Worm (Caenorhabditis elegans) whole organism, L4 larva: ENCODE measurements around the gene cnnm-5.
A peak's percentile ranks its signal among the peaks of the same experiment; 100 is the strongest.

Experiments
- F37D6.2 ChIP-seq: sonication (generic microtip); optimal IDR thresholded peaks from 2 replicates; lab custom pipeline; 2016; ENCODE audit warnings: mild to moderate bottlenecking, missing genetic modification characterization, missing compliant biosample characterization
- Y48G9A.11 ChIP-seq: fragments of 200-800 bp; sonication (Bioruptor generic); IDR thresholded peaks from 2 replicates; pipeline ENCODE4 v1.3.6; 2022; ENCODE audit warnings: missing genetic modification reagents, missing genetic modification characterization, missing compliant biosample characterization
- ZK546.5 ChIP-seq, 2 experiments: sonication (generic microtip); optimal IDR thresholded peaks; 2 replicates each; lab custom pipeline; 2017; ENCODE audit warnings: missing biosample characterization in 2 of 2, missing genetic modification characterization in 2 of 2
- aha-1 ChIP-seq: fragments of 150-350 bp; peaks from one replicate; lab custom pipeline; 2014; ENCODE audit warnings: missing biosample characterization, missing genetic modification characterization
- ama-1 ChIP-seq: fragments of 150-350 bp; optimal IDR thresholded peaks from 2 replicates; lab custom pipeline; 2014; ENCODE audit warnings: inconsistent platforms, mixed read lengths
- arid-1 ChIP-seq: fragments of 200-800 bp; sonication (Bioruptor generic); conservative IDR thresholded peaks from 2 replicates; pipeline ENCODE4 v1.3.6; 2022; ENCODE audit warnings: missing genetic modification reagents, missing genetic modification characterization, missing compliant biosample characterization
- attf-4 ChIP-seq: sonication (generic microtip); optimal IDR thresholded peaks from 3 replicates; lab custom pipeline; 2017; ENCODE audit warnings: missing biosample characterization, missing genetic modification characterization
- ceh-28 ChIP-seq: fragments of 150-350 bp; optimal IDR thresholded peaks from 2 replicates; lab custom pipeline; 2014; ENCODE audit warnings: missing biosample characterization, missing genetic modification reagents, missing genetic modification characterization
- ceh-44 ChIP-seq: fragments of 200-800 bp; sonication (Bioruptor generic); IDR thresholded peaks from 2 replicates; pipeline ENCODE4 v1.3.6; 2022; ENCODE audit warnings: missing genetic modification reagents, missing genetic modification characterization, missing compliant biosample characterization
- cey-2 ChIP-seq: sonication (generic microtip); optimal IDR thresholded peaks from 3 replicates; lab custom pipeline; 2017; ENCODE audit warnings: missing genetic modification characterization, mild to moderate bottlenecking, missing compliant biosample characterization, antibody characterized with exemption, borderline replicate concordance; ENCODE audit not compliant: insufficient read depth
- daf-12 ChIP-seq: fragments of 150-350 bp; optimal IDR thresholded peaks from 2 replicates; lab custom pipeline; 2014; ENCODE audit warnings: missing biosample characterization, missing genetic modification reagents, missing genetic modification characterization
- daf-19 ChIP-seq: fragments of 200-800 bp; sonication (Bioruptor generic); conservative IDR thresholded peaks from 2 replicates; pipeline ENCODE4 v1.3.6; 2022; ENCODE audit warnings: missing genetic modification characterization, missing compliant biosample characterization
- dpl-1 ChIP-seq: fragments of 150-350 bp; optimal IDR thresholded peaks from 2 replicates; lab custom pipeline; 2014; ENCODE audit warnings: missing biosample characterization, missing genetic modification reagents, missing genetic modification characterization
- duxl-1 ChIP-seq: sonication (generic microtip); optimal IDR thresholded peaks from 2 replicates; lab custom pipeline; 2016; ENCODE audit warnings: mild to moderate bottlenecking, missing genetic modification characterization, moderate library complexity, missing compliant biosample characterization; ENCODE audit not compliant: poor library complexity
- dve-1 ChIP-seq: sonication (generic microtip); optimal IDR thresholded peaks from 2 replicates; lab custom pipeline; 2017; ENCODE audit warnings: antibody characterized with exemption, mild to moderate bottlenecking, missing genetic modification characterization, missing compliant biosample characterization; ENCODE audit not compliant: insufficient read depth
- egl-27 ChIP-seq: sonication (generic microtip); optimal IDR thresholded peaks from 3 replicates; lab custom pipeline; 2017; ENCODE audit warnings: missing biosample characterization, missing genetic modification reagents, missing genetic modification characterization
- egl-43 ChIP-seq: fragments of 200-800 bp; sonication (Bioruptor generic); IDR thresholded peaks from 2 replicates; pipeline ENCODE4 v1.3.6; 2022; ENCODE audit warnings: missing genetic modification reagents, missing genetic modification characterization, missing compliant biosample characterization
- fos-1 ChIP-seq: fragments of 150-350 bp; optimal IDR thresholded peaks from 2 replicates; lab custom pipeline; 2014; ENCODE audit warnings: missing biosample characterization, missing genetic modification characterization
- hif-1 ChIP-seq, 2 experiments: sonication (generic microtip); optimal IDR thresholded peaks; 2 replicates each; lab custom pipeline; 2016 to 2017; ENCODE audit warnings: missing compliant biosample characterization in 2 of 2, missing genetic modification characterization in 2 of 2, missing genetic modification reagents in 2 of 2, missing genotype in 2 of 2, mild to moderate bottlenecking in 1 of 2
- hmg-1.1 ChIP-seq: fragments of 200-800 bp; sonication (Bioruptor generic); IDR thresholded peaks from 2 replicates; pipeline ENCODE4 v1.3.6; 2022; ENCODE audit warnings: missing genetic modification reagents, missing genetic modification characterization, missing compliant biosample characterization
- jun-1 ChIP-seq: fragments of 150-350 bp; optimal IDR thresholded peaks from 2 replicates; lab custom pipeline; 2014; ENCODE audit warnings: missing biosample characterization, missing genetic modification reagents, missing genetic modification characterization
- lim-7 ChIP-seq: fragments of 200-800 bp; sonication (Bioruptor generic); IDR thresholded peaks from 2 replicates; pipeline ENCODE4 v1.3.6; 2022; ENCODE audit warnings: missing genetic modification characterization, missing compliant biosample characterization
- lin-15B ChIP-seq: fragments of 150-350 bp; sonication (generic microtip); optimal IDR thresholded peaks from 3 replicates; lab custom pipeline; 2014; ENCODE audit warnings: missing biosample characterization, missing genetic modification characterization
- lin-29 ChIP-seq: fragments of 200-800 bp; sonication (Bioruptor generic); IDR thresholded peaks from 2 replicates; pipeline ENCODE4 v1.3.6; 2022; ENCODE audit warnings: missing genetic modification reagents, missing genetic modification characterization, missing compliant biosample characterization
- lin-39 ChIP-seq: fragments of 150-350 bp; optimal IDR thresholded peaks from 2 replicates; lab custom pipeline; 2014; ENCODE audit warnings: missing biosample characterization, missing genetic modification reagents, missing genetic modification characterization
- lir-3 ChIP-seq: sonication (generic microtip); optimal IDR thresholded peaks from 2 replicates; lab custom pipeline; 2016; ENCODE audit warnings: mild to moderate bottlenecking, missing genetic modification characterization, missing compliant biosample characterization
- lsy-2 ChIP-seq, 2 experiments: fragments of 150-350 bp in 1 of 2; sonication (generic microtip) in 1 of 2; optimal IDR thresholded peaks; 2 replicates each; lab custom pipeline; 2014 to 2017; ENCODE audit warnings: missing biosample characterization in 2 of 2, missing genetic modification characterization in 2 of 2
- mdt-29 ChIP-seq: fragments of 200-800 bp; sonication (Bioruptor generic); IDR thresholded peaks from 2 replicates; pipeline ENCODE4 v1.3.6; 2022; ENCODE audit warnings: missing genetic modification reagents, missing genetic modification characterization, missing compliant biosample characterization
- mes-2 ChIP-seq: sonication (generic microtip); optimal IDR thresholded peaks from 2 replicates; lab custom pipeline; 2016; ENCODE audit warnings: missing genotype, mild to moderate bottlenecking, missing genetic modification characterization, missing compliant biosample characterization; ENCODE audit not compliant: poor library complexity, severe bottlenecking
- nhr-11 ChIP-seq: fragments of 150-350 bp; optimal IDR thresholded peaks from 2 replicates; lab custom pipeline; 2014; ENCODE audit warnings: missing biosample characterization, missing genetic modification characterization
- nhr-111 ChIP-seq: fragments of 200-800 bp; sonication (Bioruptor generic); optimal IDR thresholded peaks from 2 replicates; lab custom pipeline; 2018; ENCODE audit warnings: mild to moderate bottlenecking, missing genetic modification characterization, missing compliant biosample characterization
- nhr-237 ChIP-seq: sonication (generic microtip); optimal IDR thresholded peaks from 2 replicates; lab custom pipeline; 2017; ENCODE audit warnings: missing biosample characterization, missing genetic modification characterization
- nhr-25 ChIP-seq: sonication (generic microtip); optimal IDR thresholded peaks from 2 replicates; lab custom pipeline; 2017; ENCODE audit warnings: missing genetic modification characterization, mild to moderate bottlenecking, missing compliant biosample characterization, antibody characterized with exemption, moderate library complexity, borderline replicate concordance; ENCODE audit not compliant: insufficient read depth
- nhr-41 ChIP-seq: fragments of 200-800 bp; sonication (Bioruptor generic); IDR thresholded peaks from 2 replicates; pipeline ENCODE4 v1.3.6; 2022; ENCODE audit warnings: missing genetic modification reagents, missing genetic modification characterization, missing compliant biosample characterization
- nhr-77 ChIP-seq: fragments of 150-350 bp; optimal IDR thresholded peaks from 2 replicates; lab custom pipeline; 2014; ENCODE audit warnings: missing biosample characterization, missing genetic modification characterization
- saeg-2 ChIP-seq: fragments of 200-800 bp; sonication (Bioruptor generic); IDR thresholded peaks from 2 replicates; pipeline ENCODE4 v1.3.6; 2022; ENCODE audit warnings: missing genetic modification reagents, missing genetic modification characterization, missing compliant biosample characterization
- set-16 ChIP-seq: fragments of 200-800 bp; sonication (Bioruptor generic); IDR thresholded peaks from 2 replicates; pipeline ENCODE4 v1.3.6; 2022; ENCODE audit warnings: missing genetic modification reagents, missing genetic modification characterization, missing compliant biosample characterization
- skn-1 ChIP-seq: fragments of 150-350 bp; optimal IDR thresholded peaks from 2 replicates; lab custom pipeline; 2014; ENCODE audit warnings: missing biosample characterization, missing genetic modification characterization
- snpc-1.2 ChIP-seq: fragments of 200-800 bp; sonication (Bioruptor generic); IDR thresholded peaks from 2 replicates; pipeline ENCODE4 v1.3.6; 2022; ENCODE audit warnings: missing genetic modification reagents, missing genetic modification characterization, missing compliant biosample characterization
- tra-1 ChIP-seq: fragments of 200-800 bp; sonication (Bioruptor generic); IDR thresholded peaks from 2 replicates; pipeline ENCODE4 v1.3.6; 2022; ENCODE audit warnings: missing genetic modification reagents, missing genetic modification characterization, missing compliant biosample characterization
- unc-62 ChIP-seq, 3 experiments: fragments of 150-350 bp in 1 of 3; sonication (generic microtip); optimal IDR thresholded peaks in 2 of 3; peaks in 1 of 3; 1 replicate in 1 of 3; 2 replicates in 2 of 3; lab custom pipeline; 2014 to 2017; ENCODE audit warnings: missing biosample characterization in 3 of 3, missing genetic modification characterization in 3 of 3, missing genetic modification reagents in 3 of 3, missing genotype in 1 of 3
- vab-7 ChIP-seq: fragments of 200-800 bp; sonication (Bioruptor generic); IDR thresholded peaks from 2 replicates; pipeline ENCODE4 v1.3.6; 2022; ENCODE audit warnings: missing genetic modification reagents, missing genetic modification characterization, missing compliant biosample characterization
- zag-1 ChIP-seq: fragments of 150-350 bp; optimal IDR thresholded peaks from 2 replicates; lab custom pipeline; 2014; ENCODE audit warnings: missing biosample characterization, missing genetic modification characterization
- zip-11 ChIP-seq: fragments of 200-800 bp; sonication (Bioruptor generic); IDR thresholded peaks from 2 replicates; pipeline ENCODE4 v1.3.6; 2022; ENCODE audit warnings: missing genetic modification characterization, missing compliant biosample characterization
- ztf-11 ChIP-seq: fragments of 150-350 bp; optimal IDR thresholded peaks from 2 replicates; lab custom pipeline; 2014; ENCODE audit warnings: missing biosample characterization, missing genetic modification characterization

Gene cnnm-5

ce11 chrIII:3867937-3868929 is 39.2 kb upstream of the cnnm-5 start:
- TF ChIP-seq unc-62 (GFP tag; optimal IDR thresholded peaks at IDR 0.05 in 1 of 2; lab: Kevin White, UChicago): no peak
- TF ChIP-seq unc-62 (tag; optimal IDR thresholded peaks at IDR 0.05; lab: Kevin White, UChicago): no peak
- TF ChIP-seq Y48G9A.11 (GFP tag; lab: Robert Waterston, UW): no peak
- TF ChIP-seq daf-19 (GFP tag; lab: Robert Waterston, UW): peak; percentile 81; the same call in 1 of the 2 replicates
- no peak for TF ChIP-seq cey-2 (tag; lab: Kevin White, UChicago)
- TF ChIP-seq lsy-2 (tag; optimal IDR thresholded peaks at IDR 0.05; lab: Kevin White, UChicago): peak in 1 of 2 experiments; percentile 10
- no peak for TF ChIP-seq saeg-2
- no peak for TF ChIP-seq ztf-11 (tag; lab: Kevin White, UChicago)
- TF ChIP-seq ceh-44: no peak
- peak; percentile 56 for TF ChIP-seq snpc-1.2 (GFP tag; lab: Robert Waterston, UW)
- peak; percentile 15; the same call in 1 of the 2 replicates for TF ChIP-seq lim-7 (GFP tag; lab: Robert Waterston, UW)
- peak; percentile 62 for TF ChIP-seq set-16
- TF ChIP-seq lir-3 (tag; lab: Kevin White, UChicago): no peak
- TF ChIP-seq mes-2: no peak
- peak; percentile 25; the same call in 1 of the 2 replicates for TF ChIP-seq egl-43 (GFP tag; lab: Robert Waterston, UW)
- no peak for TF ChIP-seq aha-1 (tag; lab: Kevin White, UChicago)
- no peak for TF ChIP-seq nhr-111 (GFP tag; lab: Kevin White, UChicago)

- TF ChIP-seq dve-1 (tag; lab: Kevin White, UChicago) (peak; percentile 100), F37D6.2 (tag; lab: Kevin White, UChicago) (peak; percentile 98), ama-1 (lab: Kevin White, UChicago) (peak; percentile 88), jun-1 (tag; lab: Kevin White, UChicago) (peak; percentile 99), ceh-44 (peak; percentile 99), nhr-77 (tag; lab: Kevin White, UChicago) (peak; percentile 100), daf-12 (tag; lab: Kevin White, UChicago) (no peak), ztf-11 (tag; lab: Kevin White, UChicago) (peak; percentile 93), dpl-1 (GFP tag; lab: Kevin White, UChicago) (peak; percentile 100), zag-1 (peak; percentile 96), attf-4 (tag; lab: Kevin White, UChicago) (peak; percentile 85), skn-1 (tag; lab: Kevin White, UChicago) (peak; percentile 100), nhr-41 (GFP tag; lab: Robert Waterston, UW) (peak; percentile 100), ZK546.5 (tag; optimal IDR thresholded peaks at IDR 0.05; lab: Kevin White, UChicago) (peak in 1 of 2 experiments; percentile 93), daf-19 (GFP tag; lab: Robert Waterston, UW) (peak; percentile 100), tra-1 (GFP tag; lab: Robert Waterston, UW) (peak; percentile 100), lin-29 (GFP tag; lab: Robert Waterston, UW) (peak; percentile 100), egl-27 (no peak), duxl-1 (peak; percentile 98), hmg-1.1 (GFP tag; lab: Robert Waterston, UW) (peak; percentile 100), vab-7 (GFP tag; lab: Robert Waterston, UW) (peak; percentile 100), arid-1 (GFP tag; lab: Robert Waterston, UW) (peak; percentile 99), nhr-25 (tag; lab: Kevin White, UChicago) (peak; percentile 99), lin-15B (tag; lab: Kevin White, UChicago) (peak; percentile 99), mdt-29 (peak; percentile 99), fos-1 (tag; lab: Kevin White, UChicago) (peak; percentile 99), nhr-11 (peak; percentile 100), hif-1 (tag; optimal IDR thresholded peaks at IDR 0.05; lab: Kevin White, UChicago) (peak; percentile 96 to 99), zip-11 (peak; percentile 92), ceh-28 (tag; lab: Kevin White, UChicago) (peak; percentile 92), lin-39 (peak; percentile 95), nhr-237 (tag; lab: Kevin White, UChicago) (peak; percentile 96), aha-1 (tag; lab: Kevin White, UChicago) (peak; percentile 100)
Measured at ce11 chrIII:3867378-3867904, 38.4 kb upstream of the cnnm-5 start, which contains the start of gene rpl-3. TSS of gene rpl-3 (plus strand) at chrIII:3867854.
